Worm (Caenorhabditis elegans) whole organism, young adult: ENCODE data around the gene Y52E8A.6.
A peak's percentile ranks its signal among the peaks of the same experiment; 100 is the strongest.

ENCODE experiments used
- B0035.1 ChIP-seq: sonication (generic microtip); optimal IDR thresholded peaks from 2 replicates; lab custom pipeline; 2016; ENCODE audit warnings: missing genetic modification characterization, mild to moderate bottlenecking, missing compliant biosample characterization, missing genotype, missing genetic modification reagents
- D2030.7 ChIP-seq: fragments of 200-800 bp; sonication (Bioruptor generic); IDR thresholded peaks from 2 replicates; pipeline ENCODE4 v1.3.6; 2022; ENCODE audit warnings: missing genetic modification reagents, missing genetic modification characterization, missing compliant biosample characterization
- F22D6.2 ChIP-seq: sonication (generic microtip); optimal IDR thresholded peaks from 2 replicates; lab custom pipeline; 2016; ENCODE audit warnings: mild to moderate bottlenecking, missing genetic modification characterization, missing compliant biosample characterization
- F33H1.4 ChIP-seq: fragments of 200-800 bp; sonication (Bioruptor generic); IDR thresholded peaks from 2 replicates; pipeline ENCODE4 v1.3.6; 2022; ENCODE audit warnings: missing genetic modification reagents, missing genetic modification characterization, missing compliant biosample characterization
- F57C9.4 ChIP-seq: sonication (generic microtip); optimal IDR thresholded peaks from 2 replicates; lab custom pipeline; 2017; ENCODE audit warnings: mild to moderate bottlenecking, missing genetic modification characterization, missing compliant biosample characterization
- K12H6.12 ChIP-seq: fragments of 200-800 bp; sonication (Bioruptor generic); optimal IDR thresholded peaks from 2 replicates; lab custom pipeline; 2018; ENCODE audit warnings: mild to moderate bottlenecking, missing genetic modification characterization, missing compliant biosample characterization
- T26A5.8 ChIP-seq: sonication (generic microtip); optimal IDR thresholded peaks from 2 replicates; lab custom pipeline; 2016; ENCODE audit warnings: missing genetic modification characterization, missing compliant biosample characterization
- Y53G8AR.9 ChIP-seq: fragments of 200-800 bp; sonication (Bioruptor generic); conservative IDR thresholded peaks from 2 replicates; pipeline ENCODE4 v1.3.6; 2022; ENCODE audit warnings: missing genetic modification reagents, missing genetic modification characterization, missing compliant biosample characterization
- Y67H2A.10 ChIP-seq: fragments of 200-800 bp; sonication (Bioruptor generic); conservative IDR thresholded peaks from 2 replicates; pipeline ENCODE4 v1.3.6; 2022; ENCODE audit warnings: missing genetic modification reagents, missing genetic modification characterization, missing compliant biosample characterization
- ama-1 ChIP-seq, 3 experiments: fragments of 150-350 bp in 1 of 3; sonication (generic microtip) in 2 of 3; optimal IDR thresholded peaks; 2 replicates each; lab custom pipeline; 2014 to 2018; ENCODE audit warnings: missing biosample characterization in 2 of 3, missing genetic modification characterization in 2 of 3, missing genetic modification reagents in 2 of 3
- aptf-2 ChIP-seq: fragments of 200-800 bp; sonication (Bioruptor generic); conservative IDR thresholded peaks from 2 replicates; pipeline ENCODE4 v1.3.6; 2022; ENCODE audit warnings: missing genetic modification reagents, missing genetic modification characterization, missing compliant biosample characterization
- aptf-3 ChIP-seq: fragments of 200-800 bp; sonication (Bioruptor generic); IDR thresholded peaks from 2 replicates; pipeline ENCODE4 v1.3.6; 2022; ENCODE audit warnings: missing genetic modification characterization, missing compliant biosample characterization
- attf-3 ChIP-seq: fragments of 200-800 bp; sonication (Bioruptor generic); conservative IDR thresholded peaks from 2 replicates; pipeline ENCODE4 v1.3.6; 2022; ENCODE audit warnings: missing genetic modification reagents, missing genetic modification characterization, missing compliant biosample characterization
- attf-5 ChIP-seq: fragments of 200-800 bp; sonication (Bioruptor generic); optimal IDR thresholded peaks from 2 replicates; lab custom pipeline; 2018; ENCODE audit warnings: mild to moderate bottlenecking, missing genetic modification characterization, missing compliant biosample characterization
- ceh-79 ChIP-seq: sonication (generic microtip); optimal IDR thresholded peaks from 2 replicates; lab custom pipeline; 2017; ENCODE audit warnings: mild to moderate bottlenecking, missing genetic modification characterization, missing compliant biosample characterization
- ceh-91 ChIP-seq: fragments of 200-800 bp; sonication (Bioruptor generic); IDR thresholded peaks from 2 replicates; pipeline ENCODE4 v1.3.6; 2022; ENCODE audit warnings: missing genetic modification reagents, missing genetic modification characterization, missing compliant biosample characterization
- die-1 ChIP-seq: sonication (generic microtip); optimal IDR thresholded peaks from 2 replicates; lab custom pipeline; 2016; ENCODE audit warnings: missing genotype, mild to moderate bottlenecking, missing genetic modification characterization, missing compliant biosample characterization
- dpl-1 ChIP-seq: fragments of 150-350 bp; optimal IDR thresholded peaks from 2 replicates; lab custom pipeline; 2014; ENCODE audit warnings: missing biosample characterization, missing genetic modification reagents, missing genetic modification characterization
- egl-18 ChIP-seq: fragments of 200-800 bp; sonication (Bioruptor generic); IDR thresholded peaks from 2 replicates; pipeline ENCODE4 v1.3.6; 2022; ENCODE audit warnings: missing genetic modification reagents, missing genetic modification characterization, missing compliant biosample characterization
- egrh-3 ChIP-seq: fragments of 200-800 bp; sonication (Bioruptor generic); IDR thresholded peaks from 2 replicates; pipeline ENCODE4 v1.3.6; 2022; ENCODE audit warnings: missing genetic modification reagents, missing genetic modification characterization, missing compliant biosample characterization
- ets-4 ChIP-seq: fragments of 200-800 bp; sonication (Bioruptor generic); optimal IDR thresholded peaks from 2 replicates; lab custom pipeline; 2018; ENCODE audit warnings: mild to moderate bottlenecking, missing genetic modification characterization, missing compliant biosample characterization
- gei-17 ChIP-seq: fragments of 200-800 bp; sonication (Bioruptor generic); optimal IDR thresholded peaks from 2 replicates; lab custom pipeline; 2018; ENCODE audit warnings: mild to moderate bottlenecking, missing genetic modification characterization, missing compliant biosample characterization
- hlh-12 ChIP-seq: sonication (generic microtip); optimal IDR thresholded peaks from 2 replicates; lab custom pipeline; 2016; ENCODE audit warnings: missing genetic modification characterization, missing compliant biosample characterization
- hlh-26 ChIP-seq: fragments of 200-800 bp; sonication (Bioruptor generic); conservative IDR thresholded peaks from 2 replicates; pipeline ENCODE4 v1.3.6; 2022; ENCODE audit warnings: missing genetic modification reagents, missing genetic modification characterization, missing compliant biosample characterization
- hmg-20 ChIP-seq: fragments of 200-800 bp; sonication (Bioruptor generic); IDR thresholded peaks from 2 replicates; pipeline ENCODE4 v1.3.6; 2022; ENCODE audit warnings: missing genetic modification reagents, missing genetic modification characterization, missing compliant biosample characterization
- let-607 ChIP-seq, 2 experiments: fragments of 200-800 bp in 1 of 2; sonication (Bioruptor generic) in 1 of 2; sonication (generic microtip) in 1 of 2; optimal IDR thresholded peaks; 2 replicates each; lab custom pipeline; 2016 to 2018; ENCODE audit warnings: mild to moderate bottlenecking in 2 of 2, missing compliant biosample characterization in 2 of 2, missing genetic modification characterization in 2 of 2, moderate library complexity in 2 of 2, missing genotype in 1 of 2
- lsl-1 ChIP-seq: fragments of 200-800 bp; sonication (Bioruptor generic); optimal IDR thresholded peaks from 2 replicates; lab custom pipeline; 2018; ENCODE audit warnings: mild to moderate bottlenecking, missing genetic modification characterization, moderate library complexity, missing compliant biosample characterization
- madf-6 ChIP-seq: fragments of 200-800 bp; sonication (Bioruptor generic); IDR thresholded peaks from 2 replicates; pipeline ENCODE4 v1.3.6; 2022; ENCODE audit warnings: missing genetic modification reagents, missing genetic modification characterization, missing compliant biosample characterization
- madf-8 ChIP-seq: fragments of 200-800 bp; sonication (Bioruptor generic); conservative IDR thresholded peaks from 2 replicates; pipeline ENCODE4 v1.3.6; 2022; ENCODE audit warnings: missing genetic modification reagents, missing genetic modification characterization, missing compliant biosample characterization
- mxl-1 ChIP-seq: sonication (generic microtip); optimal IDR thresholded peaks from 2 replicates; lab custom pipeline; 2016; ENCODE audit warnings: missing genetic modification characterization, missing compliant biosample characterization
- nfyb-1 ChIP-seq: fragments of 200-800 bp; sonication (Bioruptor generic); IDR thresholded peaks from 2 replicates; pipeline ENCODE4 v1.3.6; 2022; ENCODE audit warnings: missing genetic modification reagents, missing genetic modification characterization, missing compliant biosample characterization
- nhr-120 ChIP-seq: fragments of 200-800 bp; sonication (Bioruptor generic); IDR thresholded peaks from 2 replicates; pipeline ENCODE4 v1.3.6; 2022; ENCODE audit warnings: missing genetic modification characterization, missing compliant biosample characterization
- nhr-179 ChIP-seq: sonication (generic microtip); optimal IDR thresholded peaks from 2 replicates; lab custom pipeline; 2016; ENCODE audit warnings: mild to moderate bottlenecking, missing genetic modification characterization, missing compliant biosample characterization
- nhr-27 ChIP-seq: fragments of 200-800 bp; sonication (Bioruptor generic); optimal IDR thresholded peaks from 2 replicates; lab custom pipeline; 2018; ENCODE audit warnings: mild to moderate bottlenecking, missing genetic modification characterization, moderate library complexity, missing compliant biosample characterization
- nhr-80 ChIP-seq: sonication (generic microtip); optimal IDR thresholded peaks from 2 replicates; lab custom pipeline; 2016; ENCODE audit warnings: missing genetic modification characterization, missing compliant biosample characterization
- pbrm-1 ChIP-seq: fragments of 200-800 bp; sonication (Bioruptor generic); IDR thresholded peaks from 2 replicates; pipeline ENCODE4 v1.3.6; 2022; ENCODE audit warnings: missing genetic modification reagents, missing genetic modification characterization, missing compliant biosample characterization
- sea-2 ChIP-seq: fragments of 200-800 bp; sonication (Bioruptor generic); IDR thresholded peaks from 2 replicates; pipeline ENCODE4 v1.3.6; 2022; ENCODE audit warnings: missing genetic modification characterization, missing compliant biosample characterization
- snpc-1.3 ChIP-seq: sonication (generic microtip); optimal IDR thresholded peaks from 2 replicates; lab custom pipeline; 2017; ENCODE audit warnings: missing genetic modification characterization, mild to moderate bottlenecking, missing compliant biosample characterization, antibody characterized with exemption, moderate library complexity, missing genotype, missing genetic modification reagents; ENCODE audit not compliant: insufficient read depth
- tbp1 ChIP-seq: fragments of 200-800 bp; sonication (Bioruptor generic); optimal IDR thresholded peaks from 2 replicates; lab custom pipeline; 2018; ENCODE audit warnings: mild to moderate bottlenecking, missing genetic modification characterization, missing compliant biosample characterization
- tbx-9 ChIP-seq: sonication (generic microtip); optimal IDR thresholded peaks from 2 replicates; lab custom pipeline; 2016; ENCODE audit warnings: borderline replicate concordance, missing genetic modification characterization, inconsistent platforms, missing compliant biosample characterization
- xnd-1 ChIP-seq: sonication (generic microtip); optimal IDR thresholded peaks from 2 replicates; lab custom pipeline; 2016; ENCODE audit warnings: missing genotype, missing genetic modification reagents, missing genetic modification characterization, missing compliant biosample characterization
- zfh-2 ChIP-seq: fragments of 200-800 bp; sonication (Bioruptor generic); conservative IDR thresholded peaks from 2 replicates; pipeline ENCODE4 v1.3.6; 2022; ENCODE audit warnings: missing genetic modification reagents, missing genetic modification characterization, missing compliant biosample characterization
- zim-3 ChIP-seq: sonication (generic microtip); optimal IDR thresholded peaks from 2 replicates; lab custom pipeline; 2017; ENCODE audit warnings: mild to moderate bottlenecking, missing genetic modification characterization, moderate library complexity, missing compliant biosample characterization
- ztf-28 ChIP-seq: fragments of 200-800 bp; sonication (Bioruptor generic); IDR thresholded peaks from 2 replicates; pipeline ENCODE4 v1.3.6; 2022; ENCODE audit warnings: missing genetic modification reagents, missing genetic modification characterization, missing compliant biosample characterization
- ztf-3 ChIP-seq: fragments of 200-800 bp; sonication (Bioruptor generic); optimal IDR thresholded peaks from 2 replicates; lab custom pipeline; 2018; ENCODE audit warnings: mild to moderate bottlenecking, missing genetic modification characterization, missing compliant biosample characterization
- ztf-6 ChIP-seq: fragments of 200-800 bp; sonication (Bioruptor generic); IDR thresholded peaks from 2 replicates; pipeline ENCODE4 v1.3.6; 2022; ENCODE audit warnings: missing genetic modification reagents, missing genetic modification characterization, missing compliant biosample characterization

Gene Y52E8A.6

DNA sequence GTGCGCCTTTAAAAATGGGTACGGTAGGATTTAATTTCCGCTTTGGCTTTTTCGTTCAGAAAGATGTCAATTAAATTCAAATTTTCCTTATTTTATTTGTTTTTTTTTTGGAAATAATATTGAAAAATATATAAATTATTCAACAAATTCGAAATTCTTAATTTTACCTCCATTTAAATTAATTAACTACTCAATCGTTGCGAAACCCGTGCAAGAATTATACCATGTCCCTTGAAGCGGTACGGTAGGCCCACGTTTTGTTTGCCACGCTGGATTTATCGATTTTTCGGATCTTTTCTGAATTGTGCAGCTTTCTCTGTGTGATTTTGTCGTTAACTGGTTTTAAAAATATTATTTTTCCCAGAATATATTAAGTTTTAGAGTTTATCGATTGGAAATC, 686 bp upstream of the Y52E8A.6 start, which contains the start of gene Y52E8A.2:
Gene Y52E8A.2 (plus strand): TSS at position 382 of the 400 bp plus-strand sequence.
- TF ChIP-seq nhr-80 (tag; lab: Kevin White, UChicago) (no peak), D2030.7 (GFP tag; lab: Robert Waterston, UW) (peak; percentile 37; the same call in 1 of the 2 replicates), attf-3 (GFP tag; lab: Robert Waterston, UW) (no peak), hlh-26 (GFP tag; lab: Robert Waterston, UW) (no peak), madf-6 (GFP tag; lab: Robert Waterston, UW) (peak; percentile 73; the same call in 1 of the 2 replicates), Y53G8AR.9 (GFP tag; lab: Robert Waterston, UW) (no peak), xnd-1 (tag; lab: Kevin White, UChicago) (peak; percentile 66), lsl-1 (GFP tag; lab: Kevin White, UChicago) (peak; percentile 95), madf-8 (GFP tag; lab: Robert Waterston, UW) (peak; percentile 73), F33H1.4 (GFP tag; lab: Robert Waterston, UW) (peak; percentile 82), tbx-9 (tag; lab: Kevin White, UChicago) (no peak), zim-3 (no peak), F22D6.2 (tag; lab: Kevin White, UChicago) (no peak), zfh-2 (GFP tag; lab: Robert Waterston, UW) (no peak), B0035.1 (tag; lab: Kevin White, UChicago) (no peak), ceh-91 (peak; percentile 47), nfyb-1 (GFP tag; lab: Robert Waterston, UW) (no peak), nhr-27 (tag; lab: Kevin White, UChicago) (no peak), egl-18 (GFP tag; lab: Robert Waterston, UW) (no peak), nhr-120 (no peak)

DNA sequence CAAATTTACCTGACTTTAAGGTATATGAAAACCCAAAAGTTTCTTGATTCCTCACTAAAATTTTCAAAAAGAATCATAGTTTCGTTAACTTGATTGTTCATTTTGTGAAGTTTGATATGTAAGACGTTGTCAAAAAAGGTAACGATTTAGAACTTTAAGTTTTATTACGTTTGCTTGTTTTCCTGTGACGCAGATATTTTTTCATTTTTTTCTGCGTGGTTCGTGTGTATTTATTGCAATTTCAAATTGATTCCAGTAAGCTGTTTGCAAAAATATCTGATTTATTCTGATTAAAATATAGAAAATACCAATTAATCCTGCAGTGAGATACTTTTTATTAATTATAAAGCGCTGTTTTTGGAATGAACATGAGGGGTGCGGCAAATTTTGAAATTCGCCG, 3.8 kb downstream of the Y52E8A.6 start, which contains the start of gene srw-40:
Gene srw-40 (minus strand): TSS at position 101 of the 400 bp plus-strand sequence.
- no peak for TF ChIP-seq hmg-20 (GFP tag; lab: Robert Waterston, UW)
- no peak for TF ChIP-seq ztf-28
- TF ChIP-seq ets-4 (GFP tag; lab: Kevin White, UChicago) = no peak
- TF ChIP-seq let-607 (tag; optimal IDR thresholded peaks at IDR 0.05; lab: Kevin White, UChicago) = no peak
- no peak for TF ChIP-seq hlh-12 (tag; lab: Kevin White, UChicago)
- no peak for TF ChIP-seq ama-1 (optimal IDR thresholded peaks at IDR 0.05; lab: Kevin White, UChicago)
- TF ChIP-seq ama-1 (GFP tag; optimal IDR thresholded peaks at IDR 0.05; lab: Kevin White, UChicago) = no peak
- TF ChIP-seq die-1 (tag; lab: Kevin White, UChicago) = no peak
- no peak for TF ChIP-seq F57C9.4 (tag; lab: Kevin White, UChicago)
- no peak for TF ChIP-seq tbp1 (GFP tag; lab: Kevin White, UChicago)
- no peak for TF ChIP-seq aptf-2 (GFP tag; lab: Robert Waterston, UW)
- no peak for TF ChIP-seq ceh-79 (tag; lab: Kevin White, UChicago)
- no peak for TF ChIP-seq gei-17
- no peak for TF ChIP-seq ztf-3 (GFP tag; lab: Kevin White, UChicago)

DNA sequence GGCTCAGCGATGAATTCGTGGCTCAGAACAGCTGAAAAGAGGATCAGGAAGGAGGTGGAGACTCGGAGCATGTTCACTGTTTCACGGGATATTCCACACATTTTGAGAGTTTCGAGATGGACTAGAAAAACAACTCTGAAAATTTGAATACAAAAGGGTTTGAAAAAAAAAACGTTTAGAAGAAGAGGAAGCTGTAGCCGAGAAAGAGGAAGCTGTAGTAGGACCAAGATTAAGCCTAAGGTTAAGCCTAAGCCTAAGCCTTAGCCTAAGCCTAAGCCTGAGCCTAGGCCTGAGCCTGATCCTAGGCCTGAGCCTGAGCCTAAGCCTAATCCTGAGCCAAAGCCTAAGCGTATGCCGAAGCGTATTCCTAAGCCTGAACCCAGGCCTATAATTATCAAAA, 7.7 kb downstream of the Y52E8A.6 start, which contains the start of gene plep-1:
Gene plep-1 (minus strand): TSS at position 101 of the 400 bp plus-strand sequence.
- TF ChIP-seq Y67H2A.10 (GFP tag; lab: Robert Waterston, UW) (no peak), ztf-6 (GFP tag; lab: Robert Waterston, UW) (no peak), egrh-3 (no peak), nhr-179 (tag; lab: Kevin White, UChicago) (no peak), T26A5.8 (tag; lab: Kevin White, UChicago) (no peak), madf-8 (GFP tag; lab: Robert Waterston, UW) (no peak), let-607 (tag; optimal IDR thresholded peaks at IDR 0.05; lab: Kevin White, UChicago) (no peak), mxl-1 (tag; lab: Kevin White, UChicago) (no peak), dpl-1 (GFP tag; lab: Kevin White, UChicago) (no peak), aptf-3 (no peak), K12H6.12 (tag; lab: Kevin White, UChicago) (no peak), attf-5 (GFP tag; lab: Kevin White, UChicago) (no peak), snpc-1.3 (tag; lab: Kevin White, UChicago) (no peak), Y53G8AR.9 (GFP tag; lab: Robert Waterston, UW) (no peak), F33H1.4 (GFP tag; lab: Robert Waterston, UW) (no peak), pbrm-1 (no peak), sea-2 (GFP tag; lab: Robert Waterston, UW) (no peak), nfyb-1 (GFP tag; lab: Robert Waterston, UW) (no peak)
